Fruit fly (Drosophila melanogaster): ENCODE results near the gene Tengl2.

Tengl2 gene

dm6 chr2L:2198613-2199432 is 40.4 kb downstream of the Tengl2 start (continued):
- TF ChIP-seq Deaf1 (tag; optimal IDR thresholded peaks at IDR 0.05) (peak; percentile 89), gce (GFP tag; IDR thresholded peaks at IDR 0.05) (no peak), CG31224 (GFP tag; IDR thresholded peaks at IDR 0.05) (no peak), ara (GFP tag; IDR thresholded peaks at IDR 0.05) (no peak), pho (GFP tag; optimal IDR thresholded peaks at IDR 0.05) (peak; percentile 82), zf30C (GFP tag; optimal IDR thresholded peaks at IDR 0.05) (peak; percentile 80), onecut (GFP tag; IDR thresholded peaks at IDR 0.05) (peak; percentile 93), BtbVII (GFP tag; optimal IDR thresholded peaks at IDR 0.05) (peak; percentile 72), fru (optimal IDR thresholded peaks at IDR 0.05) (no peak), Chrac-16 (GFP tag; optimal IDR thresholded peaks at IDR 0.05) (peak; percentile 87), CG12104 (GFP tag; optimal IDR thresholded peaks at IDR 0.05) (peak; percentile 65), TFAM (GFP tag; optimal IDR thresholded peaks at IDR 0.05) (peak; percentile 48), Abd-B (GFP tag; optimal IDR thresholded peaks at IDR 0.05) (peak; percentile 80), luna (GFP tag; optimal IDR thresholded peaks at IDR 0.05) (no peak), CG4854 (GFP tag; optimal IDR thresholded peaks at IDR 0.05) (peak; percentile 82), CG8359 (GFP tag; optimal IDR thresholded peaks at IDR 0.05; ENCODE audit: borderline replicate concordance) (peak; percentile 73), ranshi (GFP tag; IDR thresholded peaks at IDR 0.05) (no peak), ham (GFP tag; IDR thresholded peaks at IDR 0.05) (no peak), dmrt99B (tag; optimal IDR thresholded peaks at IDR 0.05) (peak; percentile 88), HLH3B (GFP tag; IDR thresholded peaks at IDR 0.05) (no peak), CG8388 (GFP tag; optimal IDR thresholded peaks at IDR 0.05) (peak; percentile 86), CG6689 (GFP tag; IDR thresholded peaks at IDR 0.05) (no peak), CG3065 (GFP tag; optimal IDR thresholded peaks at IDR 0.05) (no peak), bcd (GFP tag; optimal IDR thresholded peaks at IDR 0.05) (peak; percentile 86), CG2129 (GFP tag; IDR thresholded peaks at IDR 0.05; ENCODE audit: partially characterized antibody) (no peak), CG16813 (GFP tag; IDR thresholded peaks at IDR 0.05; ENCODE audit: partially characterized antibody) (no peak), chif (GFP tag; optimal IDR thresholded peaks at IDR 0.05) (peak; percentile 89 to 91), CG15073 (GFP tag; optimal IDR thresholded peaks at IDR 0.05) (peak; percentile 32), CG18476 (GFP tag; optimal IDR thresholded peaks at IDR 0.05) (peak; percentile 83), bbx (GFP tag; IDR thresholded peaks at IDR 0.05; ENCODE audit: partially characterized antibody) (no peak), ken (GFP tag; IDR thresholded peaks at IDR 0.05) (no peak), CG32772 (GFP tag; IDR thresholded peaks at IDR 0.05) (no peak), Oli (tag; optimal IDR thresholded peaks at IDR 0.05) (peak; percentile 91), CG13287 (GFP tag; IDR thresholded peaks at IDR 0.05; ENCODE audit: partially characterized antibody) (no peak), CG14965 (GFP tag; optimal IDR thresholded peaks at IDR 0.05; ENCODE audit: borderline replicate concordance) (no peak), Lim3 (GFP tag; IDR thresholded peaks at IDR 0.05) (no peak), CG6813 (GFP tag; optimal IDR thresholded peaks at IDR 0.05) (peak; percentile 76), psq (GFP tag; optimal IDR thresholded peaks at IDR 0.05) (peak; percentile 66), bab2 (GFP tag; optimal IDR thresholded peaks at IDR 0.05) (peak; percentile 88), HmgD (GFP tag; optimal IDR thresholded peaks at IDR 0.05) (peak; percentile 44), CG11560 (tag; IDR thresholded peaks at IDR 0.05) (no peak), Dref (GFP tag; IDR thresholded peaks at IDR 0.05) (no peak), CG12942 (GFP tag; optimal IDR thresholded peaks at IDR 0.05) (peak; percentile 81), pfk (GFP tag; optimal IDR thresholded peaks at IDR 0.05) (peak; percentile 51), gcm2 (GFP tag; optimal IDR thresholded peaks at IDR 0.05) (peak; percentile 75), D (optimal IDR thresholded peaks at IDR 0.05) (no peak), D (GFP tag; optimal IDR thresholded peaks at IDR 0.05) (peak; percentile 87), CG6854 (GFP tag; optimal IDR thresholded peaks at IDR 0.05) (peak; percentile 83), ato (GFP tag; IDR thresholded peaks at IDR 0.05; ENCODE audit: partially characterized antibody) (no peak), kni (GFP tag; optimal IDR thresholded peaks at IDR 0.05) (peak; percentile 84)
